Worm (Caenorhabditis elegans): Measurements from ENCODE around the gene ncs-4.

ce11 chrX:10145011-10145410 is 31.3 kb upstream of the ncs-4 start:
- TF ChIP-seq ama-1 (optimal IDR thresholded peaks at IDR 0.05), result no peak
- no peak for TF ChIP-seq aly-1 (tag; optimal IDR thresholded peaks at IDR 0.05)
- TF ChIP-seq hnd-1 (tag; optimal IDR thresholded peaks at IDR 0.05), result no peak
- 0 out of 2 replicates have a peak, but pooled peaks have one; percentile 35 for TF ChIP-seq sea-1 (GFP tag; conservative IDR thresholded peaks at IDR 0.05)
- no peak for TF ChIP-seq F13C5.2 (tag; optimal IDR thresholded peaks at IDR 0.05)

Data from whole organism, early embryonic.